Fruit fly (Drosophila melanogaster): ENCODE results near the gene CG6293.

The CG6293 gene

DNA sequence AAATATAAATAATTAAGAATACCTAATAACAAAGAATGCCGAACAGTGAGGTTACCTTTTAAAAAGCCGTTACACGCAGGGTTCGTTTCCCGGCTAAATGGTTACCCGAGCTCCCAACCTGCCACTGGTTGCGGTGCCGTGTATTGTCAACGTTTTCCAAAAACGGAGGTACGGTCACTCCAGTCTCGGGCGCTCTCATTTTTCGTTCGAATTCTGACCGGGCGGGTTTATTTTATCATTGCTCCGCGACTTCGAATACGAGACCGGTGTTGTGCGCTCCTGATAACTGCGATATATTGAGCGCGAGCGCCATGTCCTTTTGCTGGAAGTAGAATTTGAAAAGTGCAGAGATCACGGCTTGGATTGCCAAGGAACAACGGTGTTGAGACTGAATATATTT lies 38.6 kb upstream of the CG6293 start, which contains the start of gene jumu (continued):
- TF ChIP-seq CG18619 (GFP tag; optimal IDR thresholded peaks at IDR 0.05): peak; percentile 9
- peak; percentile 18 for TF ChIP-seq hkb (optimal IDR thresholded peaks at IDR 0.05)
- no peak for TF ChIP-seq hkb (GFP tag; IDR thresholded peaks at IDR 0.05)
- TF ChIP-seq CG13624 (GFP tag; optimal IDR thresholded peaks at IDR 0.05): no peak
- TF ChIP-seq ac (GFP tag; optimal IDR thresholded peaks at IDR 0.05): no peak
- peak; percentile 21 for TF ChIP-seq grau (tag; optimal IDR thresholded peaks at IDR 0.05)
- no peak for TF ChIP-seq BtbVII (GFP tag; optimal IDR thresholded peaks at IDR 0.05)
- peak; percentile 61 for TF ChIP-seq CG17186 (GFP tag; optimal IDR thresholded peaks at IDR 0.05)
- no peak for TF ChIP-seq CG10654 (GFP tag; optimal IDR thresholded peaks at IDR 0.05)
- no peak for TF ChIP-seq Ravus (GFP tag; IDR thresholded peaks at IDR 0.05)
- peak; percentile 44 for TF ChIP-seq Sry-δ (GFP tag; optimal IDR thresholded peaks at IDR 0.05)
- peak; percentile 100 for TF ChIP-seq Myb (GFP tag; optimal IDR thresholded peaks at IDR 0.05)
- no peak for TF ChIP-seq CG17568 (GFP tag; optimal IDR thresholded peaks at IDR 0.05)
- peak; percentile 35 for TF ChIP-seq zen (tag; optimal IDR thresholded peaks at IDR 0.05)
- TF ChIP-seq B-H2 (GFP tag; optimal IDR thresholded peaks at IDR 0.05): peak; percentile 47
- no peak for TF ChIP-seq grn (GFP tag; optimal IDR thresholded peaks at IDR 0.05)
- peak in 1 of 3 experiments; percentile 45 for TF ChIP-seq Stat92E (GFP tag; optimal IDR thresholded peaks at IDR 0.05)
- no peak for TF ChIP-seq Atf6 (GFP tag; IDR thresholded peaks at IDR 0.05)
- TF ChIP-seq toy (GFP tag; IDR thresholded peaks at IDR 0.05): no peak
- peak; percentile 10 for TF ChIP-seq gsb-n (tag; optimal IDR thresholded peaks at IDR 0.05)
- TF ChIP-seq CG4854 (GFP tag; optimal IDR thresholded peaks at IDR 0.05): no peak
- TF ChIP-seq CG6813 (GFP tag; optimal IDR thresholded peaks at IDR 0.05): no peak
- no peak for TF ChIP-seq CG6175 (GFP tag; IDR thresholded peaks at IDR 0.05)
- peak; percentile 31 for TF ChIP-seq vfl (GFP tag; optimal IDR thresholded peaks at IDR 0.05)
- no peak for TF ChIP-seq CG10321 (GFP tag; IDR thresholded peaks at IDR 0.05)
- TF ChIP-seq pfk (GFP tag; optimal IDR thresholded peaks at IDR 0.05): no peak
- no peak for TF ChIP-seq slp2 (GFP tag; optimal IDR thresholded peaks at IDR 0.05)
- TF ChIP-seq CG18262 (tag; optimal IDR thresholded peaks at IDR 0.05): no peak
- TF ChIP-seq CG3065 (GFP tag; optimal IDR thresholded peaks at IDR 0.05): no peak
- TF ChIP-seq pzg (GFP tag; optimal IDR thresholded peaks at IDR 0.05): peak; percentile 97
- TF ChIP-seq ro (GFP tag; IDR thresholded peaks at IDR 0.05): no peak
- no peak for TF ChIP-seq CG14050 (GFP tag; IDR thresholded peaks at IDR 0.05)
- TF ChIP-seq CG16863 (GFP tag; optimal IDR thresholded peaks at IDR 0.05): no peak
- TF ChIP-seq fd96Cb (tag; optimal IDR thresholded peaks at IDR 0.05): no peak
- no peak for TF ChIP-seq lbe (GFP tag; optimal IDR thresholded peaks at IDR 0.05)
- TF ChIP-seq CG8290 (GFP tag; optimal IDR thresholded peaks at IDR 0.05): no peak
- peak in 1 of 2 experiments; percentile 71 for TF ChIP-seq CG8290 (tag; optimal IDR thresholded peaks at IDR 0.05)
- TF ChIP-seq Tbp (GFP tag; optimal IDR thresholded peaks at IDR 0.05): no peak
- peak; percentile 84 for TF ChIP-seq CG14710 (tag; optimal IDR thresholded peaks at IDR 0.05)
- TF ChIP-seq dmrt11E (tag; optimal IDR thresholded peaks at IDR 0.05): no peak
- no peak for TF ChIP-seq Doc3 (GFP tag; IDR thresholded peaks at IDR 0.05; ENCODE audit: partially characterized antibody)
- peak; percentile 72 for TF ChIP-seq CTCF (GFP tag; optimal IDR thresholded peaks at IDR 0.05)
- peak; percentile 90 for TF ChIP-seq CG15514 (GFP tag; optimal IDR thresholded peaks at IDR 0.05)
- no peak for TF ChIP-seq wek (GFP tag; optimal IDR thresholded peaks at IDR 0.05)
- TF ChIP-seq oc (tag; optimal IDR thresholded peaks at IDR 0.05): no peak
- TF ChIP-seq inv (GFP tag; IDR thresholded peaks at IDR 0.05; ENCODE audit: partially characterized antibody): no peak
- TF ChIP-seq Dad (GFP tag; optimal IDR thresholded peaks at IDR 0.05): no peak
- TF ChIP-seq fd102C (GFP tag; optimal IDR thresholded peaks at IDR 0.05): no peak
- no peak for TF ChIP-seq dati (GFP tag; IDR thresholded peaks at IDR 0.05)
- TF ChIP-seq CG34224 (GFP tag; IDR thresholded peaks at IDR 0.05; ENCODE audit: partially characterized antibody): no peak
- TF ChIP-seq dan (GFP tag; IDR thresholded peaks at IDR 0.05): no peak
- TF ChIP-seq Dref (GFP tag; IDR thresholded peaks at IDR 0.05): no peak
- TF ChIP-seq CG1602 (GFP tag; optimal IDR thresholded peaks at IDR 0.05): no peak

Data from whole organism, embryonic.